Worm (Caenorhabditis elegans) whole organism, L4 larva: Measurements from ENCODE around the gene gpx-4.
A peak's percentile ranks its signal among the peaks of the same experiment; 100 is the strongest.

Experiments used
- D1046.2 ChIP-seq: fragments of 200-800 bp; sonication (Bioruptor generic); IDR thresholded peaks from 2 replicates; pipeline ENCODE4 v1.3.6; 2022; ENCODE audit warnings: missing genetic modification characterization, missing compliant biosample characterization
- F26F4.8 ChIP-seq: fragments of 200-800 bp; sonication (Bioruptor generic); conservative IDR thresholded peaks from 2 replicates; pipeline ENCODE4 v1.3.6; 2022; ENCODE audit warnings: missing genetic modification characterization, missing compliant biosample characterization
- F37D6.2 ChIP-seq: sonication (generic microtip); optimal IDR thresholded peaks from 2 replicates; lab custom pipeline; 2016; ENCODE audit warnings: mild to moderate bottlenecking, missing genetic modification characterization, missing compliant biosample characterization
- R02D3.7 ChIP-seq: fragments of 150-350 bp; sonication (generic microtip); optimal IDR thresholded peaks from 3 replicates; lab custom pipeline; 2014; ENCODE audit warnings: missing biosample characterization, missing genetic modification characterization
- T20F7.1 ChIP-seq: fragments of 200-800 bp; sonication (Bioruptor generic); optimal IDR thresholded peaks from 2 replicates; lab custom pipeline; 2018; ENCODE audit warnings: mild to moderate bottlenecking, missing genetic modification characterization, missing compliant biosample characterization
- T26A8.4 ChIP-seq: fragments of 200-800 bp; sonication (Bioruptor generic); IDR thresholded peaks from 2 replicates; pipeline ENCODE4 v1.3.6; 2022; ENCODE audit warnings: missing genetic modification characterization, missing compliant biosample characterization
- Y48G9A.11 ChIP-seq: fragments of 200-800 bp; sonication (Bioruptor generic); IDR thresholded peaks from 2 replicates; pipeline ENCODE4 v1.3.6; 2022; ENCODE audit warnings: missing genetic modification reagents, missing genetic modification characterization, missing compliant biosample characterization
- Y75B8A.6 ChIP-seq: fragments of 200-800 bp; sonication (Bioruptor generic); IDR thresholded peaks from 2 replicates; pipeline ENCODE4 v1.3.6; 2022; ENCODE audit warnings: missing genetic modification reagents, missing genetic modification characterization, missing compliant biosample characterization
- aha-1 ChIP-seq: fragments of 150-350 bp; peaks from one replicate; lab custom pipeline; 2014; ENCODE audit warnings: missing biosample characterization, missing genetic modification characterization
- ceh-20 ChIP-seq: fragments of 200-800 bp; sonication (Bioruptor generic); IDR thresholded peaks from 2 replicates; pipeline ENCODE4 v1.3.6; 2022; ENCODE audit warnings: missing genetic modification reagents, missing genetic modification characterization, missing compliant biosample characterization
- daf-8 ChIP-seq: fragments of 200-800 bp; sonication (Bioruptor generic); IDR thresholded peaks from 2 replicates; pipeline ENCODE4 v1.3.6; 2022; ENCODE audit warnings: missing genetic modification characterization, missing compliant biosample characterization
- dmd-9 ChIP-seq: fragments of 200-800 bp; sonication (Bioruptor generic); IDR thresholded peaks from 2 replicates; pipeline ENCODE4 v1.3.6; 2022; ENCODE audit warnings: missing genetic modification reagents, missing genetic modification characterization, missing compliant biosample characterization
- dpl-1 ChIP-seq: fragments of 150-350 bp; optimal IDR thresholded peaks from 2 replicates; lab custom pipeline; 2014; ENCODE audit warnings: missing biosample characterization, missing genetic modification reagents, missing genetic modification characterization
- duxl-1 ChIP-seq: sonication (generic microtip); optimal IDR thresholded peaks from 2 replicates; lab custom pipeline; 2016; ENCODE audit warnings: mild to moderate bottlenecking, missing genetic modification characterization, moderate library complexity, missing compliant biosample characterization; ENCODE audit not compliant: poor library complexity
- dve-1 ChIP-seq: sonication (generic microtip); optimal IDR thresholded peaks from 2 replicates; lab custom pipeline; 2017; ENCODE audit warnings: antibody characterized with exemption, mild to moderate bottlenecking, missing genetic modification characterization, missing compliant biosample characterization; ENCODE audit not compliant: insufficient read depth
- egl-43 ChIP-seq: fragments of 200-800 bp; sonication (Bioruptor generic); IDR thresholded peaks from 2 replicates; pipeline ENCODE4 v1.3.6; 2022; ENCODE audit warnings: missing genetic modification reagents, missing genetic modification characterization, missing compliant biosample characterization
- hif-1 ChIP-seq, 2 experiments: sonication (generic microtip); optimal IDR thresholded peaks; 2 replicates each; lab custom pipeline; 2016 to 2017; ENCODE audit warnings: missing compliant biosample characterization in 2 of 2, missing genetic modification characterization in 2 of 2, missing genetic modification reagents in 2 of 2, missing genotype in 2 of 2, mild to moderate bottlenecking in 1 of 2
- hlh-30 ChIP-seq: sonication (generic microtip); optimal IDR thresholded peaks from 2 replicates; lab custom pipeline; 2017; ENCODE audit warnings: antibody characterized with exemption, mild to moderate bottlenecking, missing genetic modification characterization, missing compliant biosample characterization; ENCODE audit not compliant: insufficient read depth
- lim-7 ChIP-seq: fragments of 200-800 bp; sonication (Bioruptor generic); IDR thresholded peaks from 2 replicates; pipeline ENCODE4 v1.3.6; 2022; ENCODE audit warnings: missing genetic modification characterization, missing compliant biosample characterization
- lin-15B ChIP-seq: fragments of 150-350 bp; sonication (generic microtip); optimal IDR thresholded peaks from 3 replicates; lab custom pipeline; 2014; ENCODE audit warnings: missing biosample characterization, missing genetic modification characterization
- lin-38 ChIP-seq: fragments of 200-800 bp; sonication (Bioruptor generic); IDR thresholded peaks from 2 replicates; pipeline ENCODE4 v1.3.6; 2022; ENCODE audit warnings: missing genetic modification reagents, missing genetic modification characterization, missing compliant biosample characterization
- lsy-2 ChIP-seq, 2 experiments: fragments of 150-350 bp in 1 of 2; sonication (generic microtip) in 1 of 2; optimal IDR thresholded peaks; 2 replicates each; lab custom pipeline; 2014 to 2017; ENCODE audit warnings: missing biosample characterization in 2 of 2, missing genetic modification characterization in 2 of 2
- madf-9 ChIP-seq: fragments of 200-800 bp; sonication (Bioruptor generic); conservative IDR thresholded peaks from 2 replicates; pipeline ENCODE4 v1.3.6; 2022; ENCODE audit warnings: missing genetic modification reagents, missing genetic modification characterization, missing compliant biosample characterization
- mep-1 ChIP-seq: fragments of 150-350 bp; sonication (generic microtip); optimal IDR thresholded peaks from 3 replicates; lab custom pipeline; 2014; ENCODE audit warnings: missing biosample characterization, missing genetic modification characterization
- mes-2 ChIP-seq: sonication (generic microtip); optimal IDR thresholded peaks from 2 replicates; lab custom pipeline; 2016; ENCODE audit warnings: missing genotype, mild to moderate bottlenecking, missing genetic modification characterization, missing compliant biosample characterization; ENCODE audit not compliant: poor library complexity, severe bottlenecking
- nhr-11 ChIP-seq: fragments of 150-350 bp; optimal IDR thresholded peaks from 2 replicates; lab custom pipeline; 2014; ENCODE audit warnings: missing biosample characterization, missing genetic modification characterization
- nhr-41 ChIP-seq: fragments of 200-800 bp; sonication (Bioruptor generic); IDR thresholded peaks from 2 replicates; pipeline ENCODE4 v1.3.6; 2022; ENCODE audit warnings: missing genetic modification reagents, missing genetic modification characterization, missing compliant biosample characterization
- nhr-42 ChIP-seq: fragments of 200-800 bp; sonication (Bioruptor generic); IDR thresholded peaks from 2 replicates; pipeline ENCODE4 v1.3.6; 2022; ENCODE audit warnings: missing genetic modification characterization, missing compliant biosample characterization
- nhr-6 ChIP-seq: fragments of 150-350 bp; optimal IDR thresholded peaks from 2 replicates; lab custom pipeline; 2014; ENCODE audit warnings: missing biosample characterization, missing genetic modification characterization
- nhr-77 ChIP-seq: fragments of 150-350 bp; optimal IDR thresholded peaks from 2 replicates; lab custom pipeline; 2014; ENCODE audit warnings: missing biosample characterization, missing genetic modification characterization
- rbr-2 ChIP-seq: sonication (generic microtip); optimal IDR thresholded peaks from 2 replicates; lab custom pipeline; 2016; ENCODE audit warnings: missing genotype, missing genetic modification characterization, missing compliant biosample characterization
- saeg-2 ChIP-seq: fragments of 200-800 bp; sonication (Bioruptor generic); IDR thresholded peaks from 2 replicates; pipeline ENCODE4 v1.3.6; 2022; ENCODE audit warnings: missing genetic modification reagents, missing genetic modification characterization, missing compliant biosample characterization
- sdz-12 ChIP-seq: fragments of 200-800 bp; sonication (Bioruptor generic); optimal IDR thresholded peaks from 2 replicates; lab custom pipeline; 2018; ENCODE audit warnings: mild to moderate bottlenecking, missing genetic modification characterization, missing compliant biosample characterization
- set-16 ChIP-seq: fragments of 200-800 bp; sonication (Bioruptor generic); IDR thresholded peaks from 2 replicates; pipeline ENCODE4 v1.3.6; 2022; ENCODE audit warnings: missing genetic modification reagents, missing genetic modification characterization, missing compliant biosample characterization
- spr-3 ChIP-seq: fragments of 200-800 bp; sonication (Bioruptor generic); optimal IDR thresholded peaks from 2 replicates; lab custom pipeline; 2018; ENCODE audit warnings: mild to moderate bottlenecking, missing genetic modification characterization, missing compliant biosample characterization
- tra-1 ChIP-seq: fragments of 200-800 bp; sonication (Bioruptor generic); IDR thresholded peaks from 2 replicates; pipeline ENCODE4 v1.3.6; 2022; ENCODE audit warnings: missing genetic modification reagents, missing genetic modification characterization, missing compliant biosample characterization
- unc-62 ChIP-seq, 3 experiments: fragments of 150-350 bp in 1 of 3; sonication (generic microtip); optimal IDR thresholded peaks in 2 of 3; peaks in 1 of 3; 1 replicate in 1 of 3; 2 replicates in 2 of 3; lab custom pipeline; 2014 to 2017; ENCODE audit warnings: missing biosample characterization in 3 of 3, missing genetic modification characterization in 3 of 3, missing genetic modification reagents in 3 of 3, missing genotype in 1 of 3
- vab-7 ChIP-seq: fragments of 200-800 bp; sonication (Bioruptor generic); IDR thresholded peaks from 2 replicates; pipeline ENCODE4 v1.3.6; 2022; ENCODE audit warnings: missing genetic modification reagents, missing genetic modification characterization, missing compliant biosample characterization
- zag-1 ChIP-seq: fragments of 150-350 bp; optimal IDR thresholded peaks from 2 replicates; lab custom pipeline; 2014; ENCODE audit warnings: missing biosample characterization, missing genetic modification characterization

Gene gpx-4

DNA sequence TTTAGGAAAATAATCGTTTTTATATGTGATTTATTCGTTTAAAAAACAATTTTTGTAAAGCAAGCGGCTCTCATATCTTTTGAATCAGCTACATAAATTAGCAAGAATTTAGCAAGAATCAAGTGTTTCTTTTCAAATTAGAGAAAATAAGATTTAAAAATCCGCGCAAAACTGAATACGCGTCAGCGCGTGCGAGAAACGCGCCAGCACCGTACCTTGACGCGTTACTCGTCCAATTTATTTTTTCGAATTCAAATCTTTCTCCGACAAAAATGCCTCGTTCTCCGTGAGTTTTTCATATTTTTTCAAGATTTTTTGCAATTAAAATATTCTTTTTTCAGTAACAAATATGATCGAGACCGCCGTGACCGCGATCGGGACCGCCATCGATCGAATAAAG is 1.5 kb upstream of the gpx-4 start, which contains the start of gene Y94H6A.3 (continued):
- TF ChIP-seq tra-1 (no peak), F37D6.2 (peak; percentile 72), dve-1 (tag; lab: Kevin White, UChicago) (peak; percentile 84), nhr-42 (peak; percentile 74; the same call in 1 of the 2 replicates), vab-7 (no peak), R02D3.7 (tag; lab: Kevin White, UChicago) (no peak), nhr-11 (tag; lab: Kevin White, UChicago) (peak; percentile 64)
- TF ChIP-seq, all 104 proteins: peak for 45

DNA sequence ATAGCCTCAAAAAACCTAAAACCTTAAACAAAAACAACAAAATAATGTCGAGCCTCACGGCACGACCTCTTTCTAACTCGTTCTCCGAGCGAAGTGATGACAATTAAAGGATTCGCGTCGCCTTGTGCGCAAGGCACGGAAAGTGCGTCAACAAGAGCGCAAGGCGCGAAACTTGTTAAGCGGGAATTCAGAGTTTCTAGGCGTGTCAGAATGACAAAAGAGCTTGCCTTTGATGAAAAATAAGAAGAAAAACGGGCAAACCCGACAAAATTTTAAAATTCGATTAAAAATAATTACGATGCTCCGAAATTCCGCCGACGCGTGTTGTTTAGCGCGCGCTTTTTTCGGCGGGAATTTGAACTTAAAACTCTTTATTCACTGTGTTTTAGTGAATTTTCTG is 3.5 kb downstream of the gpx-4 start:
- TF ChIP-seq lin-38 (GFP tag; lab: Robert Waterston, UW) (peak; percentile 44), Y48G9A.11 (GFP tag; lab: Robert Waterston, UW) (peak; percentile 93)

- peak; percentile 90 for TF ChIP-seq T20F7.1
- no peak for TF ChIP-seq madf-9 (GFP tag; lab: Robert Waterston, UW)
- no peak for TF ChIP-seq zag-1 (tag; lab: Kevin White, UChicago)
- no peak for TF ChIP-seq T26A8.4 (GFP tag; lab: Robert Waterston, UW)
- peak in 1 of 2 experiments; percentile 34 for TF ChIP-seq lsy-2 (tag; optimal IDR thresholded peaks at IDR 0.05; lab: Kevin White, UChicago)
- peak; percentile 97 for TF ChIP-seq Y48G9A.11 (GFP tag; lab: Robert Waterston, UW)
- TF ChIP-seq lin-38 (GFP tag; lab: Robert Waterston, UW), result peak; percentile 21
- TF ChIP-seq dpl-1 (GFP tag; lab: Kevin White, UChicago), result peak; percentile 80
- TF ChIP-seq rbr-2 (tag; lab: Kevin White, UChicago), result no peak
- TF ChIP-seq mes-2 (tag; lab: Kevin White, UChicago), result peak; percentile 50
- TF ChIP-seq sdz-12 (GFP tag; lab: Kevin White, UChicago), result no peak
These were observed 4.2 kb downstream of the gpx-4 start for ce11 chrIV:2670664-2671063.

- peak; percentile 98 for TF ChIP-seq Y48G9A.11 (GFP tag; lab: Robert Waterston, UW)
These were observed 6.7 kb downstream of the gpx-4 start for ce11 chrIV:2668152-2668551.

DNA sequence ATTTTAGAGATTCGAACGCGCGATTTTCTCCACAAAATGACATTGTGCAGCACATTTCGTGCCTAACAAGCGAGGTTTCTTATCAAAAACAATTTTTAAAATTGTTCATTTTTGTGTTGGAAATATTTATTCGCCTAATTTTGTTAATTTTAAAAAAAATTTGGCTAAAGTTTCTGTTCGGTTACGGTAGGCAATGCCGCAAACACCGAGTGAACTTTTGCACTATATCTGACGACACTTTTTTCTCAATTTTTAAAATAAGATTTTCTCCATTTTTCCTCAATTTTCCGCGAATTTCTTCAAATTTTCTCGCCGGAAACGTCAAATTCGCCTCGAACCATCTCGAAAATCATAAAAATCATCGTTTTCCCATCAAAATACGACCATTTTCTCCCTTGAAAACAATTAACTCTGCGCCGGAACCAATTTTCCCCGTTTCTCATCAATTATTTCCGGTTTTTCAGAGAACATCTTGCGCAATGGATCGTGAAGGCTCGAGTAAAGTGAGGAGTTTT is 8.2 kb downstream of the gpx-4 start, which contains the start of gene Y69A2AR.1:
TSS of gene Y69A2AR.1 (plus strand) at position 465 of the 515 bp plus-strand sequence.
- TF ChIP-seq R02D3.7 (tag; lab: Kevin White, UChicago), result no peak
- peak; percentile 47 for TF ChIP-seq mes-2 (tag; lab: Kevin White, UChicago)
- TF ChIP-seq lin-15B (tag; lab: Kevin White, UChicago), result no peak
- TF ChIP-seq ceh-20 (GFP tag; lab: Robert Waterston, UW), result no peak
- no peak for TF ChIP-seq unc-62 (GFP tag; optimal IDR thresholded peaks at IDR 0.05 in 1 of 2; lab: Kevin White, UChicago)
- TF ChIP-seq unc-62 (tag; optimal IDR thresholded peaks at IDR 0.05; lab: Kevin White, UChicago), result no peak
- peak; percentile 19 for TF ChIP-seq dpl-1 (GFP tag; lab: Kevin White, UChicago)
- TF ChIP-seq mep-1 (tag; lab: Kevin White, UChicago), result no peak
- TF ChIP-seq dmd-9 (GFP tag; lab: Robert Waterston, UW), result no peak
- no peak for TF ChIP-seq daf-8 (GFP tag; lab: Robert Waterston, UW)
- TF ChIP-seq spr-3, result no peak
- TF ChIP-seq Y75B8A.6 (GFP tag; lab: Robert Waterston, UW), result no peak
- no peak for TF ChIP-seq hlh-30
- no peak for TF ChIP-seq lim-7 (GFP tag; lab: Robert Waterston, UW)
- peak in 1 of 2 experiments; percentile 96 for TF ChIP-seq lsy-2 (tag; optimal IDR thresholded peaks at IDR 0.05; lab: Kevin White, UChicago)
- TF ChIP-seq lin-38 (GFP tag; lab: Robert Waterston, UW), result 0 out of 2 replicates have a peak, but pooled peaks have one; percentile 3

DNA sequence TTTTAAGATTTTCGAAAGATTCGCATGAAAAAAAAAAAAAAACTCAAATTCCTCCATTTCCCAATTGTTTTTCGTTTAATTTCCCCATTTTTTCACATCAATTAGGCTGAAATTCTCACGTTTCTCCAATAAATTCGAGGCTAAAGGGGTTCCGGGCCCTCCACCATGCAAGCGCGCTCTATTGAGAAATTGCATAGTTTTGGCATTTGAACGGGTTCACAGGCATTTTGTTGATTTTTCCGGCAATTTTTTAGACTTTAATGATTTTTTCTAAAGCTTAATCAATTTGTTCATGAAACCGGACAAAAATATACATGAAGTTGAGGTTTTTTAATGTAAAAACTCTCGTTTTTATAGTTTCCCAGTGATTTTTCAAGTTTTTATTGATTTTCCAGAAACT is 8.7 kb downstream of the gpx-4 start:
- TF ChIP-seq egl-43 (GFP tag; lab: Robert Waterston, UW), result no peak
- no peak for TF ChIP-seq T20F7.1
- TF ChIP-seq F37D6.2, result no peak
- no peak for TF ChIP-seq set-16 (GFP tag; lab: Robert Waterston, UW)
- TF ChIP-seq nhr-6, result no peak
- no peak for TF ChIP-seq D1046.2 (GFP tag; lab: Robert Waterston, UW)
- peak; percentile 34 for TF ChIP-seq mes-2 (tag; lab: Kevin White, UChicago)
- no peak for TF ChIP-seq nhr-41 (GFP tag; lab: Robert Waterston, UW)
- TF ChIP-seq saeg-2 (GFP tag; lab: Robert Waterston, UW), result no peak
- no peak for TF ChIP-seq hif-1 (tag; optimal IDR thresholded peaks at IDR 0.05; lab: Kevin White, UChicago)
- no peak for TF ChIP-seq nhr-77 (tag; lab: Kevin White, UChicago)
- TF ChIP-seq lim-7 (GFP tag; lab: Robert Waterston, UW), result no peak
- TF ChIP-seq duxl-1 (tag; lab: Kevin White, UChicago), result no peak
- no peak for TF ChIP-seq F26F4.8 (GFP tag; lab: Robert Waterston, UW)
- no peak for TF ChIP-seq mep-1 (tag; lab: Kevin White, UChicago)
- TF ChIP-seq aha-1 (tag; lab: Kevin White, UChicago), result no peak
